Worm (Caenorhabditis elegans): ENCODE results near the gene C35A5.5.

ce11 chrV:10505553-10505952, at the start of gene C35A5.5:
- TF ChIP-seq klf-2 (GFP tag; conservative IDR thresholded peaks at IDR 0.05) (no peak), T22C8.4 (GFP tag; IDR thresholded peaks at IDR 0.05) (no peak), ztf-23 (GFP tag; IDR thresholded peaks at IDR 0.05) (no peak), flt-1 (GFP tag; IDR thresholded peaks at IDR 0.05) (no peak)
